Fruit fly (Drosophila melanogaster) whole organism, adult: ENCODE data around the gene Cbp80.

Experiments
- CG11617 ChIP-seq: fragments of 200-800 bp; sonication (Bioruptor generic); optimal IDR thresholded peaks from 2 replicates; lab custom pipeline; 2017; ENCODE audit warnings: mild to moderate bottlenecking, missing biosample characterization, missing genetic modification reagents, missing genetic modification characterization
- CG12768 ChIP-seq: fragments of 200-800 bp; sonication (Bioruptor generic); optimal IDR thresholded peaks from 2 replicates; lab custom pipeline; 2017; ENCODE audit warnings: missing biosample characterization, missing genetic modification characterization, mild to moderate bottlenecking, moderate library complexity, missing genetic modification reagents
- CG14711 ChIP-seq: fragments of 200-800 bp; sonication (Bioruptor generic); optimal IDR thresholded peaks from 2 replicates; lab custom pipeline; 2018; ENCODE audit warnings: missing biosample characterization, mild to moderate bottlenecking, missing genetic modification characterization, moderate library complexity
- CG33017 ChIP-seq: fragments of 200-800 bp; sonication (Bioruptor generic); optimal IDR thresholded peaks from 2 replicates; lab custom pipeline; 2018; ENCODE audit warnings: missing biosample characterization, mild to moderate bottlenecking, missing genetic modification characterization, moderate library complexity
- CG7101 ChIP-seq: fragments of 200-800 bp; sonication (Bioruptor generic); optimal IDR thresholded peaks from 2 replicates; lab custom pipeline; 2018; ENCODE audit warnings: missing biosample characterization, mild to moderate bottlenecking, missing genetic modification characterization, moderate library complexity
- Clk ChIP-seq: fragments of 200-800 bp; sonication (Bioruptor generic); optimal IDR thresholded peaks from 2 replicates; lab custom pipeline; 2017; ENCODE audit warnings: missing biosample characterization, missing genetic modification characterization
- Hr96 ChIP-seq: fragments of 200-800 bp; sonication (Bioruptor generic); optimal IDR thresholded peaks from 2 replicates; lab custom pipeline; 2016; ENCODE audit warnings: missing biosample characterization, missing genetic modification characterization
- Mnt ChIP-seq: fragments of 200-800 bp; sonication (Bioruptor generic); optimal IDR thresholded peaks from 2 replicates; lab custom pipeline; 2016; ENCODE audit warnings: missing biosample characterization, mild to moderate bottlenecking, missing genetic modification characterization
- cnc ChIP-seq, 2 experiments: fragments of >200 bp; optimal IDR thresholded peaks; 2 replicates each; lab custom pipeline; 2017
- kay ChIP-seq: fragments of 200-800 bp; sonication (Bioruptor generic); peaks from one replicate; lab custom pipeline; 2016; ENCODE audit warnings: missing biosample characterization, missing genetic modification characterization, borderline replicate concordance
- tj ChIP-seq: fragments of 200-800 bp; sonication (Bioruptor generic); optimal IDR thresholded peaks from 3 replicates; lab custom pipeline; 2017; ENCODE audit warnings: missing biosample characterization, mild to moderate bottlenecking, missing genetic modification characterization, moderate library complexity
- toe ChIP-seq: fragments of 200-800 bp; sonication (Bioruptor generic); optimal IDR thresholded peaks from 2 replicates; lab custom pipeline; 2016; ENCODE audit warnings: missing biosample characterization, missing genetic modification characterization

- peak; percentile 77 for TF ChIP-seq tj (GFP tag; lab: Kevin White, UChicago)
- peak; percentile 93 for TF ChIP-seq CG12768 (GFP tag; lab: Kevin White, UChicago)
- peak; percentile 96 for TF ChIP-seq Hr96
- TF ChIP-seq CG7101 (tag; lab: Kevin White, UChicago): peak; percentile 92
- peak; percentile 60 for TF ChIP-seq kay
- TF ChIP-seq cnc (optimal IDR thresholded peaks at IDR 0.05; lab: Kevin White, UChicago): no peak
- TF ChIP-seq Mnt (GFP tag; lab: Kevin White, UChicago): peak; percentile 89
- peak; percentile 90 for TF ChIP-seq CG11617
- peak; percentile 79 for TF ChIP-seq toe (GFP tag; lab: Kevin White, UChicago)
- TF ChIP-seq CG33017 (tag; lab: Kevin White, UChicago): peak; percentile 83
- TF ChIP-seq Clk (GFP tag; lab: Kevin White, UChicago): peak; percentile 86
- peak; percentile 86 for TF ChIP-seq CG14711 (tag; lab: Kevin White, UChicago)
These were observed 17.0 kb downstream of the Cbp80 start, which contains the start of gene CG3009 for dm6 chrX:4666650-4667360.
